Fruit fly (Drosophila melanogaster): ENCODE results near the gene Cul5.

The Cul5 gene

dm6 chr3R:29040526-29041195, 22.1 kb downstream of the Cul5 start:
- no peak for TF ChIP-seq Sin3A (optimal IDR thresholded peaks at IDR 0.05)
- TF ChIP-seq insv (optimal IDR thresholded peaks at IDR 0.05): no peak
- TF ChIP-seq psq (optimal IDR thresholded peaks at IDR 0.05): no peak
- no peak for TF ChIP-seq h (optimal IDR thresholded peaks at IDR 0.05)
- TF ChIP-seq Myc (optimal IDR thresholded peaks at IDR 0.05): no peak
- no peak for TF ChIP-seq ttk (optimal IDR thresholded peaks at IDR 0.05)

- no peak for TF ChIP-seq h (optimal IDR thresholded peaks at IDR 0.05)
- TF ChIP-seq insv (optimal IDR thresholded peaks at IDR 0.05): no peak
- TF ChIP-seq psq (optimal IDR thresholded peaks at IDR 0.05): no peak
- TF ChIP-seq Sin3A (optimal IDR thresholded peaks at IDR 0.05): no peak
- TF ChIP-seq ttk (optimal IDR thresholded peaks at IDR 0.05): no peak
- TF ChIP-seq Myc (optimal IDR thresholded peaks at IDR 0.05): no peak
These were observed 22.9 kb downstream of the Cul5 start for dm6 chr3R:29039704-29040430.

- TF ChIP-seq h (optimal IDR thresholded peaks at IDR 0.05): no peak
- TF ChIP-seq insv (optimal IDR thresholded peaks at IDR 0.05): peak; percentile 69
These were observed 23.7 kb downstream of the Cul5 start, which contains the start of the genes Slu7 and Pkc98E for dm6 chr3R:29038960-29039581. Gene Slu7 (minus strand): TSS chr3R:29039071. Gene Pkc98E (plus strand): TSS chr3R:29039156.

- TF ChIP-seq ttk (optimal IDR thresholded peaks at IDR 0.05): no peak
- no peak for TF ChIP-seq Myc (optimal IDR thresholded peaks at IDR 0.05)
- no peak for TF ChIP-seq insv (optimal IDR thresholded peaks at IDR 0.05)
- no peak for TF ChIP-seq h (optimal IDR thresholded peaks at IDR 0.05)
- TF ChIP-seq Sin3A (optimal IDR thresholded peaks at IDR 0.05): no peak
- no peak for TF ChIP-seq psq (optimal IDR thresholded peaks at IDR 0.05)
These were observed 28.7 kb downstream of the Cul5 start, which contains the start of the genes beta4GalNAcTB and Cpsf100 for dm6 chr3R:29033909-29034629. Gene beta4GalNAcTB (minus strand): TSS chr3R:29034008. Gene Cpsf100 (plus strand): TSS chr3R:29034573.

dm6 chr3R:29032542-29032941, 30.2 kb downstream of the Cul5 start, which contains the start of gene Ssl2:
Gene Ssl2 (minus strand): TSS chr3R:29032642.
- TF ChIP-seq ttk (optimal IDR thresholded peaks at IDR 0.05): no peak
- TF ChIP-seq psq (optimal IDR thresholded peaks at IDR 0.05): no peak
- TF ChIP-seq Myc (optimal IDR thresholded peaks at IDR 0.05): no peak
- TF ChIP-seq Sin3A (optimal IDR thresholded peaks at IDR 0.05): no peak
- TF ChIP-seq h (optimal IDR thresholded peaks at IDR 0.05): no peak
- TF ChIP-seq insv (optimal IDR thresholded peaks at IDR 0.05): no peak

dm6 chr3R:29027122-29027521, 35.7 kb downstream of the Cul5 start, which contains the start of the genes eIF4E6 and CG1951:
Gene eIF4E6 (minus strand): TSS chr3R:29027174.
Gene CG1951 (plus strand): TSS chr3R:29027236.
- no peak for TF ChIP-seq insv (optimal IDR thresholded peaks at IDR 0.05)
- TF ChIP-seq psq (optimal IDR thresholded peaks at IDR 0.05): no peak
- TF ChIP-seq ttk (optimal IDR thresholded peaks at IDR 0.05): no peak
- TF ChIP-seq Sin3A (optimal IDR thresholded peaks at IDR 0.05): no peak
- TF ChIP-seq h (optimal IDR thresholded peaks at IDR 0.05): no peak
- TF ChIP-seq Myc (optimal IDR thresholded peaks at IDR 0.05): no peak

- TF ChIP-seq Sin3A (optimal IDR thresholded peaks at IDR 0.05): no peak
- TF ChIP-seq ttk (optimal IDR thresholded peaks at IDR 0.05): no peak
- TF ChIP-seq Myc (optimal IDR thresholded peaks at IDR 0.05): no peak
- TF ChIP-seq psq (optimal IDR thresholded peaks at IDR 0.05): no peak
- no peak for TF ChIP-seq insv (optimal IDR thresholded peaks at IDR 0.05)
- no peak for TF ChIP-seq h (optimal IDR thresholded peaks at IDR 0.05)
These were observed 38.1 kb downstream of the Cul5 start, which contains the start of gene CG14518 for dm6 chr3R:29024671-29025070. Gene CG14518 (plus strand): TSS chr3R:29024971.

- TF ChIP-seq insv (optimal IDR thresholded peaks at IDR 0.05) (no peak), ttk (optimal IDR thresholded peaks at IDR 0.05) (no peak), Myc (optimal IDR thresholded peaks at IDR 0.05) (no peak), psq (optimal IDR thresholded peaks at IDR 0.05) (no peak), h (optimal IDR thresholded peaks at IDR 0.05) (no peak), Sin3A (optimal IDR thresholded peaks at IDR 0.05) (no peak)
These were observed 42.4 kb downstream of the Cul5 start, which contains the start of gene wat for dm6 chr3R:29020366-29020765. Gene wat (minus strand): TSS chr3R:29020406.

dm6 chr3R:29011144-29011543, 51.6 kb downstream of the Cul5 start:
- TF ChIP-seq Sin3A (optimal IDR thresholded peaks at IDR 0.05) (no peak), ttk (optimal IDR thresholded peaks at IDR 0.05) (no peak), psq (optimal IDR thresholded peaks at IDR 0.05) (no peak), insv (optimal IDR thresholded peaks at IDR 0.05) (no peak), Myc (optimal IDR thresholded peaks at IDR 0.05) (no peak), h (optimal IDR thresholded peaks at IDR 0.05) (no peak)
